Worm (Caenorhabditis elegans) whole organism, late embryonic: Measurements from ENCODE around the gene F49F1.15.

Source experiments
- F13H6.1 ChIP-seq: sonication (generic microtip); optimal IDR thresholded peaks from 2 replicates; lab custom pipeline; 2016; ENCODE audit warnings: missing genetic modification characterization, missing compliant biosample characterization
- ceh-2 ChIP-seq: sonication (generic microtip); optimal IDR thresholded peaks from 2 replicates; lab custom pipeline; 2016; ENCODE audit warnings: missing genotype, missing genetic modification characterization, missing compliant biosample characterization
- ceh-30 ChIP-seq: fragments of 150-350 bp; optimal IDR thresholded peaks from 2 replicates; lab custom pipeline; 2014; ENCODE audit warnings: missing biosample characterization, missing genetic modification characterization
- elt-2 ChIP-seq: sonication (generic microtip); optimal IDR thresholded peaks from 2 replicates; lab custom pipeline; 2016; ENCODE audit warnings: missing genetic modification reagents, missing genetic modification characterization, missing compliant biosample characterization
- eyg-1 ChIP-seq: sonication (generic microtip); optimal IDR thresholded peaks from 2 replicates; lab custom pipeline; 2016; ENCODE audit warnings: missing genotype, missing genetic modification characterization, missing compliant biosample characterization
- nhr-11 ChIP-seq: fragments of 150-350 bp; optimal IDR thresholded peaks from 2 replicates; lab custom pipeline; 2014; ENCODE audit warnings: missing biosample characterization, missing genetic modification characterization
- pha-4 ChIP-seq: fragments of 150-350 bp; optimal IDR thresholded peaks from 2 replicates; lab custom pipeline; 2018; ENCODE audit warnings: missing biosample characterization, missing genetic modification reagents, missing genetic modification characterization

- TF ChIP-seq ceh-2 (tag; lab: Kevin White, UChicago) (no peak), eyg-1 (tag; lab: Kevin White, UChicago) (no peak), F13H6.1 (tag; lab: Kevin White, UChicago) (no peak), nhr-11 (tag; lab: Kevin White, UChicago) (no peak), elt-2 (tag; lab: Kevin White, UChicago) (no peak), pha-4 (no peak), ceh-30 (tag; lab: Kevin White, UChicago) (no peak)
Observed at ce11 chrIV:4102720-4103119, 11.7 kb downstream of the F49F1.15 start, which contains the start of gene ubc-1.
